Worm (Caenorhabditis elegans) whole organism, young adult: ENCODE data around the gene F22E5.6.
"Not testable (repeated sequence)": the region's sequence is repeated elsewhere in the genome, so short reads cannot be mapped to it uniquely, and the experiment has no call there.

Experiments used
- B0019.2 ChIP-seq: fragments of 200-800 bp; sonication (Bioruptor generic); conservative IDR thresholded peaks from 2 replicates; pipeline ENCODE4 v1.3.6; 2022; ENCODE audit warnings: missing genetic modification reagents, missing genetic modification characterization, missing compliant biosample characterization
- B0035.1 ChIP-seq: sonication (generic microtip); optimal IDR thresholded peaks from 2 replicates; lab custom pipeline; 2016; ENCODE audit warnings: missing genetic modification characterization, mild to moderate bottlenecking, missing compliant biosample characterization, missing genotype, missing genetic modification reagents
- F10E7.11 ChIP-seq: sonication (generic microtip); optimal IDR thresholded peaks from 2 replicates; lab custom pipeline; 2017; ENCODE audit warnings: mild to moderate bottlenecking, missing genetic modification characterization, moderate library complexity, missing compliant biosample characterization
- F23B12.7 ChIP-seq: sonication (generic microtip); optimal IDR thresholded peaks from 2 replicates; lab custom pipeline; 2017; ENCODE audit warnings: missing genetic modification characterization, mild to moderate bottlenecking, missing compliant biosample characterization, antibody characterized with exemption, moderate library complexity; ENCODE audit not compliant: insufficient read depth
- F49E8.2 ChIP-seq: sonication (generic microtip); optimal IDR thresholded peaks from 3 replicates; lab custom pipeline; 2017; ENCODE audit warnings: missing genetic modification characterization, mild to moderate bottlenecking, missing compliant biosample characterization, antibody characterized with exemption, moderate library complexity; ENCODE audit not compliant: insufficient read depth
- F52B5.7 ChIP-seq: sonication (generic microtip); optimal IDR thresholded peaks from 2 replicates; lab custom pipeline; 2016; ENCODE audit warnings: mild to moderate bottlenecking, missing genetic modification characterization, missing compliant biosample characterization
- Y67H2A.10 ChIP-seq: fragments of 200-800 bp; sonication (Bioruptor generic); conservative IDR thresholded peaks from 2 replicates; pipeline ENCODE4 v1.3.6; 2022; ENCODE audit warnings: missing genetic modification reagents, missing genetic modification characterization, missing compliant biosample characterization
- attf-6 ChIP-seq: fragments of 200-800 bp; sonication (Bioruptor generic); IDR thresholded peaks from 2 replicates; pipeline ENCODE4 v1.3.6; 2022; ENCODE audit warnings: missing genetic modification reagents, missing genetic modification characterization, missing compliant biosample characterization
- ccch-3 ChIP-seq: fragments of 200-800 bp; sonication (Bioruptor generic); optimal IDR thresholded peaks from 2 replicates; lab custom pipeline; 2018; ENCODE audit warnings: mild to moderate bottlenecking, missing genetic modification characterization, missing compliant biosample characterization
- cebp-2 ChIP-seq: fragments of 200-800 bp; sonication (Bioruptor generic); IDR thresholded peaks from 2 replicates; pipeline ENCODE4 v1.3.6; 2022; ENCODE audit warnings: missing genetic modification characterization, missing compliant biosample characterization
- ceh-100 ChIP-seq: fragments of 200-800 bp; sonication (Bioruptor generic); IDR thresholded peaks from 2 replicates; pipeline ENCODE4 v1.3.6; 2022; ENCODE audit warnings: missing genetic modification reagents, missing genetic modification characterization, missing compliant biosample characterization
- ceh-40 ChIP-seq: fragments of 200-800 bp; sonication (Bioruptor generic); IDR thresholded peaks from 2 replicates; pipeline ENCODE4 v1.3.6; 2022; ENCODE audit warnings: missing genetic modification characterization, missing compliant biosample characterization
- ceh-79 ChIP-seq: sonication (generic microtip); optimal IDR thresholded peaks from 2 replicates; lab custom pipeline; 2017; ENCODE audit warnings: mild to moderate bottlenecking, missing genetic modification characterization, missing compliant biosample characterization
- chd-7 ChIP-seq: sonication (generic microtip); optimal IDR thresholded peaks from 2 replicates; lab custom pipeline; 2016; ENCODE audit warnings: mild to moderate bottlenecking, missing genetic modification characterization, moderate library complexity, missing compliant biosample characterization
- egl-44 ChIP-seq: fragments of 200-800 bp; sonication (Bioruptor generic); IDR thresholded peaks from 2 replicates; pipeline ENCODE4 v1.3.6; 2022; ENCODE audit warnings: missing genetic modification reagents, missing genetic modification characterization, missing compliant biosample characterization
- fkh-3 ChIP-seq: sonication (generic microtip); optimal IDR thresholded peaks from 2 replicates; lab custom pipeline; 2016; ENCODE audit warnings: mild to moderate bottlenecking, missing genetic modification characterization, missing compliant biosample characterization
- hmg-1.2 ChIP-seq: fragments of 200-800 bp; sonication (Bioruptor generic); IDR thresholded peaks from 2 replicates; pipeline ENCODE4 v1.3.6; 2022; ENCODE audit warnings: missing genetic modification reagents, missing genetic modification characterization, missing compliant biosample characterization
- hmg-20 ChIP-seq: fragments of 200-800 bp; sonication (Bioruptor generic); IDR thresholded peaks from 2 replicates; pipeline ENCODE4 v1.3.6; 2022; ENCODE audit warnings: missing genetic modification reagents, missing genetic modification characterization, missing compliant biosample characterization
- hrde-1 ChIP-seq: sonication (generic microtip); optimal IDR thresholded peaks from 2 replicates; lab custom pipeline; 2016; ENCODE audit warnings: missing genetic modification characterization, mild to moderate bottlenecking, missing compliant biosample characterization, moderate library complexity, missing genotype, missing genetic modification reagents, borderline replicate concordance
- lin-26 ChIP-seq: fragments of 200-800 bp; sonication (Bioruptor generic); IDR thresholded peaks from 2 replicates; pipeline ENCODE4 v1.3.6; 2022; ENCODE audit warnings: missing genetic modification reagents, missing genetic modification characterization, missing compliant biosample characterization
- lin-35 ChIP-seq, 3 experiments: fragments of 150-350 bp in 2 of 3; sonication (generic microtip) in 1 of 3; optimal IDR thresholded peaks; 2 replicates each; lab custom pipeline; 2014 to 2018; ENCODE audit warnings: missing biosample characterization in 3 of 3, missing genetic modification characterization in 3 of 3, missing genetic modification reagents in 3 of 3
- lsl-1 ChIP-seq: fragments of 200-800 bp; sonication (Bioruptor generic); optimal IDR thresholded peaks from 2 replicates; lab custom pipeline; 2018; ENCODE audit warnings: mild to moderate bottlenecking, missing genetic modification characterization, moderate library complexity, missing compliant biosample characterization
- mes-4 ChIP-seq: sonication (generic microtip); optimal IDR thresholded peaks from 2 replicates; lab custom pipeline; 2016; ENCODE audit warnings: missing genotype, missing genetic modification characterization, missing compliant biosample characterization
- nfya-1 ChIP-seq: sonication (generic microtip); optimal IDR thresholded peaks from 2 replicates; lab custom pipeline; 2017; ENCODE audit warnings: antibody characterized with exemption, missing compliant biosample characterization, missing genetic modification characterization, borderline replicate concordance; ENCODE audit not compliant: insufficient read depth
- nhr-179 ChIP-seq: sonication (generic microtip); optimal IDR thresholded peaks from 2 replicates; lab custom pipeline; 2016; ENCODE audit warnings: mild to moderate bottlenecking, missing genetic modification characterization, missing compliant biosample characterization
- snpc-1.1 ChIP-seq: sonication (generic microtip); optimal IDR thresholded peaks from 2 replicates; lab custom pipeline; 2017; ENCODE audit warnings: missing genetic modification characterization, mild to moderate bottlenecking, missing compliant biosample characterization, antibody characterized with exemption, moderate library complexity, missing genotype, missing genetic modification reagents; ENCODE audit not compliant: insufficient read depth
- unc-130 ChIP-seq: sonication (generic microtip); optimal IDR thresholded peaks from 2 replicates; lab custom pipeline; 2016; ENCODE audit warnings: missing genetic modification reagents, missing genetic modification characterization, missing compliant biosample characterization
- ztf-25 ChIP-seq: fragments of 200-800 bp; sonication (Bioruptor generic); IDR thresholded peaks from 2 replicates; pipeline ENCODE4 v1.3.6; 2022; ENCODE audit warnings: missing genetic modification reagents, missing genetic modification characterization, missing compliant biosample characterization

Gene F22E5.6

DNA sequence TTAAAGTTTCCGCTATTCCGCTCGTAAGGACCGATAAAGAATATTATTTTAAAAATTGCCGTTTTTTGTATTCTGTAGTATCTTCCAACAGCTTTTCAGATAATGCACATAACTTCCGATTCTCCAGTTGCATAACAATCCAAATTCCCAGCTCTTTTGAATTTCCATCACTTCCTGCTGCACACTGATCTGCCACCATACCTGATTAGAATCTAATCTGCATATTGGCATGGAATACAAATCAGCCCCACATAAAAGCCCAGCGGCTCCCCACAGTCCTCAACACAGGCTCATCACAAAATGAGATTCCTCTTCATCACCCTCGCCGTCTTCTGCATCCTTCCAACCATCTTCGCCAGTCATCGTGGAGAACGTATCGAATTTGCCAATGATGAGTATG, 39.0 kb downstream of the F22E5.6 start, which contains the start of gene nspf-2:
Gene nspf-2 (plus strand): TSS at position 301 of the 400 bp plus-strand sequence.
- not testable (repeated sequence) for TF ChIP-seq hmg-1.2; lin-35 (GFP tag; optimal IDR thresholded peaks at IDR 0.05; lab: Kevin White, UChicago); ztf-25 (GFP tag; lab: Robert Waterston, UW)

DNA sequence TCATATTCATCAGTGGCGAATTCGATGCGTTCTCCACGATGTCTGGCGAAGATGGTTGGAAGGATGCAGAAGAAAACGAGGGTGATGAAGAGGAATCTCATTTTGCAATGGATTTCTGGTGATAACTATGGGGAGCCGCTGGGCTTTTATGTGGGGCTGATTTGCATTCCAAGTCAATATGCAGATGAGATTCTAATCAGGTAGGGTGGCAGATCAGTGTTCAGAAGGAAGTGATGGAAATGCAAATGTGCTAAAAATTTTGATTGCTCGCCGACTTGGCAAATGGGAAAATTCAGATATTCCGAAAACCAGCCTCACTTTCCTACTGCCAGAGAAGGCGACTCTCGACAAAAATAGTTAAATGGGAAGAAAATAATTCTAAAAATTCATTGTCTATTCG, 40.4 kb downstream of the F22E5.6 start, which contains the start of gene nspf-3:
Gene nspf-3 (minus strand): TSS at position 101 of the 400 bp plus-strand sequence.
- TF ChIP-seq F23B12.7 (tag; lab: Kevin White, UChicago) (no peak), unc-130 (no peak), snpc-1.1 (no peak), fkh-3 (tag; lab: Kevin White, UChicago) (no peak), F10E7.11 (tag; lab: Kevin White, UChicago) (no peak), attf-6 (no peak), ccch-3 (GFP tag; lab: Kevin White, UChicago) (no peak)

DNA sequence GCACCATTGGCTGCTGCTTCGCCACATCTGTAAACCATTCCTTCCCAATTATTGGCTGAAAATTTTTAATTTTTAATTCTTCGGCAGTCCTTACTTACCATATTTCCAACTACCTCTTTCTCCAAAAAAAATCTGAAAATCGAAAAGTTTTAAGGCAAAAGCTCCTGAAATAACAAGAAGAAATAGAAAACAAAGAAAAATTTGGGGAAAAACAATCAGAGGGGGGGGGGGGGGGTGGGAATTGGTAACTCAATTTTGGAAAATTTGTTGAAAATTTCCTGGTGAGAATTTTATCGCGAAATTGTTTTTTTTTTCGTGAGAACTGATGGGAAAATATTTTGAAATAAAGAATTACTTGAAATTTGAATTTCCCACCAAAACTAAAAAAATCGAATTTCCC, 42.8 kb downstream of the F22E5.6 start, which contains the start of gene set-11:
Gene set-11 (minus strand): TSS at position 101 of the 400 bp plus-strand sequence.
- TF ChIP-seq B0035.1 (tag; lab: Kevin White, UChicago) (no peak), lsl-1 (GFP tag; lab: Kevin White, UChicago) (no peak), ceh-40 (GFP tag; lab: Robert Waterston, UW) (no peak), ceh-100 (GFP tag; lab: Robert Waterston, UW) (no peak), B0019.2 (no peak)

DNA sequence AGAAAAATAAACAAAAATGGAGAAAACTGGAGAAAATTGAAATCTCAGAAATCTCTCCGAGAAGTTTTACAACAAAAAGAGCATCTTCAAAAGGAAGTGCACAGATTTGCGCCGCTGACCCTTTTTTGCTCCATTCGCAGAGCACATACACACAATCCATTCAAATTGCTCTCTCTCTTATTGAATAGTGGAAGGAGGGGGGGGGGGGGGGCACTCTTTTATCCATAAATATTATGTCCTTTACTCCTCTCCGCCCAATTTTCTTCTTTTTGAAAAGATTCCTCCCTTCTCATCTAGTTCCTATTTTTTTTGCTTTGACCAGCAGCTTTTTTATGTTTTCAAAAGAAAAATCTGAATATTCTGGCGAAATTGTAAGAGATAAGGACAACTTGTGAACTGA, 45.4 kb downstream of the F22E5.6 start:
- no peak for TF ChIP-seq ceh-79 (tag; lab: Kevin White, UChicago)
- no peak for TF ChIP-seq chd-7 (tag; lab: Kevin White, UChicago)
- TF ChIP-seq cebp-2 (GFP tag; lab: Robert Waterston, UW) = no peak
- TF ChIP-seq hmg-20 (GFP tag; lab: Robert Waterston, UW) = no peak

DNA sequence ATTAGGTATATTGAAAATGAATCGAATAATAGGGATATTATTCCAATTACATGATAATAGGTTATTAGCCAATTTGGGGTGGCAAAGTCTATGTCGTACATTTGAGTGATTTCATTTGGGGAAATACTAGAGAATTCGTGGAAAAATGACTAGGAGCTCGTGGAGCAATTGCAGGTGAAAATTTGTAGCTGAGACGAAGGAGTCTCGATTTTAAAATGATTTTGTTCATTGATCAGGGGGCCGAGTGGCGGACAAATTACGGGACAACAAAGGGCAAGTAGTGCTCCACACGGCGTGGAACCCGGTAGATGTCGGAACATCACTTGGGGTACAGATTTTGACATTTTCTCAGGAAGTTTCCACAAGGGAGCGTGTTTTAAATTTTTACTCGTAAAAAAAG, 48.7 kb downstream of the F22E5.6 start, which contains the start of gene sri-62:
Gene sri-62 (minus strand): TSS at position 101 of the 400 bp plus-strand sequence.
- TF ChIP-seq nfya-1 (tag; lab: Kevin White, UChicago) (no peak), nhr-179 (no peak), F49E8.2 (tag; lab: Kevin White, UChicago) (no peak), mes-4 (tag; lab: Kevin White, UChicago) (no peak), Y67H2A.10 (GFP tag; lab: Robert Waterston, UW) (no peak)

DNA sequence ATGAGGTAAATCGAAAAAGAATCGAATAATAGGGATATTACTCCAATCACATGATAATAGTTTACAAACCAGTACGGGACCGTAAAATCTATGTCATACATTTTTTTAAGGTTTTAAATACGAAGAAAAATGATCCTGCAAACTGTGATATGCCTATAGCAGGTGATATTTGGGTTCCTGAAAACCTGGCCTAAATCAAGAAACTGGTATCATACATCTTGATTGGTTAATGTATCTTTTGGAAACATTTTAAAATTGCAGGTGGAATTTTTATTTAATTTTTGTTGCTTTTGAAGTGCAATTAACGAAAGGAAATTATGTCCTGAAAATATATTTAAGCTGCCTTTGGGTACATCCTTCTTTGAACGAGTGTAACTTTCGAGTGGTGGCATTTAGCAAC, 50.6 kb downstream of the F22E5.6 start, which contains the start of gene sri-61:
Gene sri-61 (minus strand): TSS at position 101 of the 400 bp plus-strand sequence.
- TF ChIP-seq egl-44 (GFP tag; lab: Robert Waterston, UW) = no peak
- TF ChIP-seq nfya-1 (tag; lab: Kevin White, UChicago) = no peak
- no peak for TF ChIP-seq lin-26 (GFP tag; lab: Robert Waterston, UW)
- no peak for TF ChIP-seq hrde-1 (tag; lab: Kevin White, UChicago)
- TF ChIP-seq F52B5.7 (tag; lab: Kevin White, UChicago) = no peak
